Worm (Caenorhabditis elegans) whole organism, L1 larva: ENCODE measurements around the gene piga-1.

Source experiments
- C16A3.4 ChIP-seq: fragments of 150-350 bp; optimal IDR thresholded peaks from 2 replicates; lab custom pipeline; 2014; ENCODE audit warnings: missing biosample characterization, missing genetic modification characterization
- C34B4.2 ChIP-seq: sonication (generic microtip); optimal IDR thresholded peaks from 2 replicates; lab custom pipeline; 2017; ENCODE audit warnings: mild to moderate bottlenecking, missing genetic modification characterization, missing compliant biosample characterization
- Y116A8C.19 ChIP-seq: sonication (generic microtip); optimal IDR thresholded peaks from 2 replicates; lab custom pipeline; 2016; ENCODE audit warnings: missing compliant biosample characterization, missing genetic modification characterization, borderline replicate concordance
- aha-1 ChIP-seq: fragments of 150-350 bp; optimal IDR thresholded peaks from 2 replicates; lab custom pipeline; 2014; ENCODE audit warnings: missing biosample characterization, missing genetic modification characterization
- alr-1 ChIP-seq: fragments of 200-800 bp; sonication (Bioruptor generic); optimal IDR thresholded peaks from 2 replicates; lab custom pipeline; 2018; ENCODE audit warnings: borderline replicate concordance, mild to moderate bottlenecking, missing genetic modification characterization, missing compliant biosample characterization
- ama-1 ChIP-seq: fragments of 150-350 bp; optimal IDR thresholded peaks from 2 replicates; lab custom pipeline; 2014
- blmp-1 ChIP-seq: fragments of 150-350 bp; optimal IDR thresholded peaks from 2 replicates; lab custom pipeline; 2014; ENCODE audit warnings: missing biosample characterization, missing genetic modification characterization
- ceh-63 ChIP-seq: fragments of 200-800 bp; sonication (Bioruptor generic); optimal IDR thresholded peaks from 2 replicates; lab custom pipeline; 2018; ENCODE audit warnings: mild to moderate bottlenecking, missing genetic modification characterization, missing compliant biosample characterization
- ceh-8 ChIP-seq: fragments of 200-800 bp; sonication (Bioruptor generic); optimal IDR thresholded peaks from 2 replicates; lab custom pipeline; 2018; ENCODE audit warnings: mild to moderate bottlenecking, missing genetic modification characterization, moderate library complexity, missing compliant biosample characterization
- efl-3 ChIP-seq: fragments of 200-800 bp; sonication (Bioruptor generic); optimal IDR thresholded peaks from 2 replicates; lab custom pipeline; 2018; ENCODE audit warnings: mild to moderate bottlenecking, missing genetic modification characterization, missing compliant biosample characterization
- egl-27 ChIP-seq, 2 experiments: fragments of 150-350 bp in 1 of 2; sonication (generic microtip); optimal IDR thresholded peaks; 3 replicates each; lab custom pipeline; 2017 to 2018; ENCODE audit warnings: missing biosample characterization in 2 of 2, missing genetic modification characterization in 2 of 2, missing genetic modification reagents in 2 of 2
- elt-3 ChIP-seq, 6 experiments: fragments of 150-350 bp in 1 of 6; sonication (generic microtip); optimal IDR thresholded peaks; 2 replicates each; lab custom pipeline; 2017 to 2018; ENCODE audit warnings: missing biosample characterization in 6 of 6, missing genetic modification characterization in 6 of 6, inconsistent platforms in 1 of 6
- fkh-10 ChIP-seq: sonication (generic microtip); optimal IDR thresholded peaks from 2 replicates; lab custom pipeline; 2017; ENCODE audit warnings: missing biosample characterization, missing genetic modification reagents, missing genetic modification characterization
- fkh-4 ChIP-seq: sonication (generic microtip); optimal IDR thresholded peaks from 2 replicates; lab custom pipeline; 2016; ENCODE audit warnings: missing compliant biosample characterization, missing genetic modification characterization, borderline replicate concordance
- fkh-8 ChIP-seq: sonication (generic microtip); optimal IDR thresholded peaks from 2 replicates; lab custom pipeline; 2016; ENCODE audit warnings: mild to moderate bottlenecking, missing genetic modification characterization, missing compliant biosample characterization
- grh-1 ChIP-seq: fragments of 200-800 bp; sonication (Bioruptor generic); IDR thresholded peaks from 2 replicates; pipeline ENCODE4 v1.3.6; 2022; ENCODE audit warnings: missing genetic modification reagents, missing genetic modification characterization, missing compliant biosample characterization
- hlh-4 ChIP-seq: sonication (generic microtip); optimal IDR thresholded peaks from 2 replicates; lab custom pipeline; 2016; ENCODE audit warnings: mild to moderate bottlenecking, missing genetic modification characterization, missing compliant biosample characterization
- lin-13 ChIP-seq: fragments of 150-350 bp; optimal IDR thresholded peaks from 2 replicates; lab custom pipeline; 2014; ENCODE audit warnings: missing biosample characterization, missing genetic modification reagents, missing genetic modification characterization
- lir-3 ChIP-seq: sonication (generic microtip); optimal IDR thresholded peaks from 2 replicates; lab custom pipeline; 2016; ENCODE audit warnings: mild to moderate bottlenecking, missing genetic modification characterization, moderate library complexity, missing compliant biosample characterization; ENCODE audit not compliant: poor library complexity
- nhr-11 ChIP-seq: fragments of 150-350 bp; optimal IDR thresholded peaks from 2 replicates; lab custom pipeline; 2014; ENCODE audit warnings: missing biosample characterization, missing genetic modification characterization
- nhr-12 ChIP-seq: sonication (generic microtip); optimal IDR thresholded peaks from 2 replicates; lab custom pipeline; 2017; ENCODE audit warnings: missing biosample characterization, missing genetic modification characterization
- nhr-19 ChIP-seq: fragments of 200-800 bp; sonication (Bioruptor generic); conservative IDR thresholded peaks from 2 replicates; pipeline ENCODE4 v1.3.6; 2022; ENCODE audit warnings: missing genetic modification characterization, missing compliant biosample characterization
- nhr-47 ChIP-seq: sonication (generic microtip); optimal IDR thresholded peaks from 2 replicates; lab custom pipeline; 2016; ENCODE audit warnings: mild to moderate bottlenecking, missing genetic modification characterization, moderate library complexity, missing compliant biosample characterization
- nhr-71 ChIP-seq: sonication (generic microtip); optimal IDR thresholded peaks from 2 replicates; lab custom pipeline; 2016; ENCODE audit warnings: mild to moderate bottlenecking, missing genetic modification characterization, moderate library complexity, missing compliant biosample characterization
- nhr-77 ChIP-seq: fragments of 150-350 bp; optimal IDR thresholded peaks from 2 replicates; lab custom pipeline; 2014; ENCODE audit warnings: missing biosample characterization, missing genetic modification characterization
- nhr-84 ChIP-seq: sonication (generic microtip); optimal IDR thresholded peaks from 2 replicates; lab custom pipeline; 2017; ENCODE audit warnings: missing biosample characterization, missing genetic modification characterization
- rnt-1 ChIP-seq: sonication (generic microtip); optimal IDR thresholded peaks from 2 replicates; lab custom pipeline; 2016; ENCODE audit warnings: mild to moderate bottlenecking, missing genetic modification characterization, moderate library complexity, missing compliant biosample characterization
- sup-37 ChIP-seq: fragments of 200-800 bp; sonication (Bioruptor generic); optimal IDR thresholded peaks from 2 replicates; lab custom pipeline; 2018; ENCODE audit warnings: mild to moderate bottlenecking, missing genetic modification characterization, missing compliant biosample characterization
- tbx-2 ChIP-seq: sonication (generic microtip); optimal IDR thresholded peaks from 2 replicates; lab custom pipeline; 2016; ENCODE audit warnings: missing genetic modification characterization, missing compliant biosample characterization
- unc-30 ChIP-seq: sonication (generic microtip); optimal IDR thresholded peaks from 2 replicates; lab custom pipeline; 2017; ENCODE audit warnings: missing biosample characterization, missing genetic modification characterization
- vab-15 ChIP-seq: sonication (generic microtip); optimal IDR thresholded peaks from 2 replicates; lab custom pipeline; 2017; ENCODE audit warnings: missing genotype, mild to moderate bottlenecking, missing genetic modification characterization, missing compliant biosample characterization
- zag-1 ChIP-seq: fragments of 150-350 bp; optimal IDR thresholded peaks from 2 replicates; lab custom pipeline; 2014; ENCODE audit warnings: missing biosample characterization, missing genetic modification characterization
- ztf-4 ChIP-seq: fragments of 150-350 bp; optimal IDR thresholded peaks from 2 replicates; lab custom pipeline; 2014; ENCODE audit warnings: missing biosample characterization, missing genetic modification characterization

Gene piga-1

ce11 chrII:8611330-8611729 lies 50.2 kb downstream of the piga-1 start:
- no peak for TF ChIP-seq alr-1 (tag; lab: Kevin White, UChicago)
- peak; percentile 9 for TF ChIP-seq nhr-71 (tag; lab: Kevin White, UChicago)
- no peak for TF ChIP-seq egl-27 (tag; optimal IDR thresholded peaks at IDR 0.05; lab: Kevin White, UChicago)
- no peak for TF ChIP-seq fkh-4 (tag; lab: Kevin White, UChicago)
- TF ChIP-seq nhr-47 (tag; lab: Kevin White, UChicago), result peak; percentile 0
- TF ChIP-seq ceh-8, result peak; percentile 75
- TF ChIP-seq fkh-8 (tag; lab: Kevin White, UChicago), result peak; percentile 23
- no peak for TF ChIP-seq lir-3 (tag; lab: Kevin White, UChicago)
- no peak for TF ChIP-seq elt-3 (tag; optimal IDR thresholded peaks at IDR 0.05; lab: Kevin White, UChicago)
- TF ChIP-seq C34B4.2 (tag; lab: Kevin White, UChicago), result no peak
- no peak for TF ChIP-seq ztf-4 (tag; lab: Kevin White, UChicago)
- no peak for TF ChIP-seq zag-1 (tag; lab: Kevin White, UChicago)

DNA sequence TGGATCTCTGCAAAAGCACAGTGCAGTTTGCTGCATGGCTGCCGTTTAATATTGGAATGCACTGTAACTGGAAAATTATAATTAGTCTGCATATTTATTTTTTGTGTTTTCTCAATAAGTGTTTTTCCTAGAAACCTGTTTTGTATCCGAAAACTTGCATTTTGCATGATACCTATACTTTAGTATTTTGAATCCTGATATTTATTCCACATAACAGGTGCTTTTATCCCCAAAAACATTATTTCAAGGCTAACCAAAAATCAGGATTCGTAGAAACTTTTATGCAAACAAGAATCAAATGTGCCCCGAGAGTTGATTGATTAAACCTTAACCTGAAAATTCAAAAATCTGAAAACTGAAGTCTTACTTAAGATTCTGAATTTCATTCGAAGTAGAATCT lies 50.9 kb downstream of the piga-1 start:
- TF ChIP-seq blmp-1 (tag; lab: Kevin White, UChicago), result no peak
- peak; percentile 93 for TF ChIP-seq hlh-4
- no peak for TF ChIP-seq nhr-84 (tag; lab: Kevin White, UChicago)
- peak; percentile 15 for TF ChIP-seq nhr-47 (tag; lab: Kevin White, UChicago)
- TF ChIP-seq rnt-1 (tag; lab: Kevin White, UChicago), result no peak
- TF ChIP-seq nhr-71 (tag; lab: Kevin White, UChicago), result peak; percentile 15
- TF ChIP-seq sup-37 (GFP tag; lab: Kevin White, UChicago), result no peak
- no peak for TF ChIP-seq fkh-8 (tag; lab: Kevin White, UChicago)
- TF ChIP-seq, all 84 proteins: peak for 3

DNA sequence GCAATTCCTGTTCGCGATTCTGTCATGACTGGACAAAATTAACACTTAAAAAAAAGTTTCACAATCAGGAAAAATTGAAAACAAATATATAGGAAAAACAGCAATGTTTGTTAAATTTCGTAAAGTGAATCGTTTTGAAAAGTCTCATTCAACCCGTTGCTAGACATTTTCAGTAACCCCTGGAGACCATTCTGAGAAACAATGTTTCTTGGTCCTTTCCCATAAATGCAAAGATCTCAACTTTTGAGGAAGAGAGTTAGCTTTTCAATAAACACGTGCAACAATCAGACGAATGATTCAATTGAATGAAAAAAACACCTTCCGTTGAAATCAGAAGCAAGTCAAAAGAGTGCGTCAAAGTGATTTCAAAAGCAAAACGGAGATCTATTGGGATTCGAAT lies 51.4 kb downstream of the piga-1 start, which contains the start of gene F28C6.9:
F28C6.9 (minus strand) TSS at position 101 of the 400 bp plus-strand sequence.
- TF ChIP-seq ceh-8 (no peak), lin-13 (GFP tag; lab: Kevin White, UChicago) (no peak), Y116A8C.19 (no peak), grh-1 (no peak), ceh-63 (no peak), ama-1 (lab: Kevin White, UChicago) (no peak), vab-15 (tag; lab: Kevin White, UChicago) (no peak), nhr-77 (tag; lab: Kevin White, UChicago) (no peak), unc-30 (tag; lab: Kevin White, UChicago) (no peak), aha-1 (tag; lab: Kevin White, UChicago) (no peak), elt-3 (tag; optimal IDR thresholded peaks at IDR 0.05; lab: Kevin White, UChicago) (no peak), tbx-2 (tag; lab: Kevin White, UChicago) (no peak), C34B4.2 (tag; lab: Kevin White, UChicago) (no peak), C16A3.4 (no peak), nhr-11 (no peak), egl-27 (tag; optimal IDR thresholded peaks at IDR 0.05; lab: Kevin White, UChicago) (no peak), nhr-12 (tag; lab: Kevin White, UChicago) (no peak), efl-3 (GFP tag; lab: Kevin White, UChicago) (no peak), nhr-19 (GFP tag; lab: Robert Waterston, UW) (no peak), fkh-10 (no peak)
